Fruit fly (Drosophila melanogaster): ENCODE measurements around the gene rdx.

rdx gene

DNA sequence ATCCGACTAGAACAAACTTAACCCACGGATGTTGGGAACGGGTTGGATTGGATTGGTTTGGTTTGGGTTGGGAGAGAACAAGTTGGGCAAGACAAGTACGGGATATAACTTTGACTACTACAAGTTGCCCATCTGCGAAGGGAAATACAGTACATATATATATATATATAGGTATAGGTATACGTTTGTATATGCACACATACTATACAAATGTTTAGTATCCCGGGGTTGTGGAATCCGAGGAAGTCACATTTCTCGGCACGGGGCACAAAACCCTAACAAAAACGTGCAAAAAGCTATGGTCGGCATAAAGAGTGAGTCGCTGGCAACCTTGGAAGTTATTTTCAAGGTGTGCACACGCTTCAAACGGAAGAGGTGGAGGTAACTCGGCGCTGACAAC is 28.0 kb downstream of the rdx start:
- no peak for TF ChIP-seq CG17801 (GFP tag; optimal IDR thresholded peaks at IDR 0.05; ENCODE audit: partially characterized antibody)

dm6 chr3R:14002146-14002846 is 29.6 kb downstream of the rdx start:
- TF ChIP-seq CG17801 (GFP tag; optimal IDR thresholded peaks at IDR 0.05; ENCODE audit: partially characterized antibody), result no peak

dm6 chr3R:14001208-14001916 is 30.5 kb downstream of the rdx start:
- no peak for TF ChIP-seq CG17801 (GFP tag; optimal IDR thresholded peaks at IDR 0.05; ENCODE audit: partially characterized antibody)

- no peak for TF ChIP-seq CG17801 (GFP tag; optimal IDR thresholded peaks at IDR 0.05; ENCODE audit: partially characterized antibody)
Measured at dm6 chr3R:13999531-13999930, 32.3 kb downstream of the rdx start.

dm6 chr3R:13998595-13998994 is 33.3 kb downstream of the rdx start:
- TF ChIP-seq CG17801 (GFP tag; optimal IDR thresholded peaks at IDR 0.05; ENCODE audit: partially characterized antibody), result no peak

dm6 chr3R:13998162-13998561 is 33.7 kb downstream of the rdx start:
- no peak for TF ChIP-seq CG17801 (GFP tag; optimal IDR thresholded peaks at IDR 0.05; ENCODE audit: partially characterized antibody)

DNA sequence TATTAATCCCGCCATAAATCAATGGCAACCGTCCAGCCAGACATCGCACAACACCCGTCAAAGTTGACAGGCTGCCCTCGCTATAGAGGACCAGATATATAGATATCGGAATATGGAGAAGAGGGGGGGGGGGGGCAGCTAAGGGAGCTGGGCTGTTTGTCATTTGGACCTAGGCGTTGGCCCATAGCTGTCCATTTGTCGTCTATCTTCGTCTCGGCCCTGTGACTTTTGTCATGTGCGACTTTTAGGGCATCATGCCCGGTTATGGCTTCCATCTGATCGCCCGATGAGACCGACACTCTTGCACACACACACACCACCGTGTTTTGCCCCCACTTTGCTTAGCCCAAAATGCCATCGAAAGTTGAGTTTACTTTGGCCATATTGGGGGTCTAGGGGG is 34.1 kb downstream of the rdx start:
- no peak for TF ChIP-seq CG17801 (GFP tag; optimal IDR thresholded peaks at IDR 0.05; ENCODE audit: partially characterized antibody)

dm6 chr3R:13995933-13996332 is 35.9 kb downstream of the rdx start:
- no peak for TF ChIP-seq CG17801 (GFP tag; optimal IDR thresholded peaks at IDR 0.05; ENCODE audit: partially characterized antibody)

DNA sequence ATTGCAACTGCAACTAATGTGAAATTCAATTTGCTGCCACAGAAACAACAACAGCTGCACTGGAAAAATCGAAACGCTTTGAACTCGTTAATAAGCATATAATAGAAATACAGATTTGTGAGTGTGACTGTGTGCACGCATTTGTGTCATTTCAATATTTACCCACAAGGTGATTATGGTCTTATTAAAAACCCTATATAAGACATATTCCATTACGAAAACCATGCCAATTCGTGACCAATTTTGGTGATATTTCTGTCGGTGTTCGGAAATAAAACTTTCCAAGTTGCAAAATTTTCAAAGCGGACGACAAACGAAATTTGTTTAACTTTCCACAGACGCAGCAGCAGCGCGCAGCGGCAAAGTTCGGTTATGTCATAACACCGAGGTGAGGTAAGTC is 36.4 kb downstream of the rdx start:
- no peak for TF ChIP-seq CG17801 (GFP tag; optimal IDR thresholded peaks at IDR 0.05; ENCODE audit: partially characterized antibody)

- TF ChIP-seq CG17801 (GFP tag; optimal IDR thresholded peaks at IDR 0.05; ENCODE audit: partially characterized antibody), result peak; percentile 36
Measured at dm6 chr3R:13992126-13992535, 39.7 kb downstream of the rdx start.

DNA sequence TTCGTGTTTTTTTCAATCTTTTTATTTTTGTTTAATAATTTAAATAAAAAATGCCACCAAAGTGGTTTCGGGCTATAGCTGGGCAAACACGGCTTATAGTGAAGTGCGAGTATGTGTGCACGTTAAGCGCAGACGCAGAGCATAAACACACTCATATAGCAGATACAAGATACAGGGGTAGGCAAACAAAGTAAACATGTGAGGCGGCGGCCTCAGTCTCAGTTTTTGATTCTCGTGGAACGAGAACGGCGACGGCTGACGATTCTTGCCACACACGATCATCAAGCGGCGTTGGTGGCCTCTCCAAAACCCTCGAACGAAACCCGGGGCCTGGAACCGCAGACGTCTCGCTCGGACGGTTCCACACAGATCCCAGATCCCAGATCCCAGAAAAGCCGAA is 41.7 kb downstream of the rdx start:
- TF ChIP-seq CG17801 (GFP tag; optimal IDR thresholded peaks at IDR 0.05; ENCODE audit: partially characterized antibody), result no peak

DNA sequence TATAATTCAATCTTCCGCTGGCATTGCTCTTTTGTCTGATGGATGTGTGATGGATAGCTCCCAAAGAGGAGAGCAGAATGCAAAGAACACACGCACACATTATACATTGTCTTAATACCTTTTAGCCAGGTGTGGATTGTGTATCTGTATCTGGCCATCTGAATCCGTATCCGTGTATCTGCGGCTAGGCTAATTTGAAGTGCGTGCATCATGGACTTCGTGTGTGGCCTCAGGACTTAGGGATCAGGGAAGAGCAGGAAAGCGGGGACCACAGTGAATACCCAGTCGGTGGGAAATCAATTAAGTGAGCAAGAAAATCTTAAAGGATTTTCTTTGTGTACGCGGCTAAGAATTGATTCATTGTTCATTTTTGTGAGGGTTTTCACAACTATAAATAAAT is 42.4 kb downstream of the rdx start:
- TF ChIP-seq CG17801 (GFP tag; optimal IDR thresholded peaks at IDR 0.05; ENCODE audit: partially characterized antibody), result no peak

DNA sequence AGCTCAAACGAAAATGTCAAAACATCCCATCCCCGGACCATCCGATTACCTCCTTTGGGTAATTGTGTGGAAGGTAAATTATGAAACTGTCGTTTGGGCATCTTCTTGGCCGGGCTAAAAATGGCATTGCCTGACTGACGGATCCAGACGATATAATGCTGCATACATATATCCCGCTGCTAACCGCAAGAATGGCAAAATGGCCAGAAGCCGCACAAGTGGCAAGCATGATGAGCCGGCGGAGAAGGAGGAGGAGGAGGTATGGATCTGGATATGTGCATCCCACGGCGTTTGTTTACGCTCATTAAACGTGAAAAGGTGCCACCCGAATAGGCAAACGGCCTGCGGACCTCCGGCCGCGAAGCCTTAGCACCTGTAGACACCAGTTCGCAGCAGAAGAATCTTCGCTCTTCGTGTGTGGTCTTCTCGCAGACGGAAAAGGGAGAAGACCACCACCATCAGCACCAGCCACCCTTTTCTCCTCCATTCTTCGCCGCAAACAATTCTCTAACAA is 42.9 kb downstream of the rdx start:
- TF ChIP-seq CG17801 (GFP tag; optimal IDR thresholded peaks at IDR 0.05; ENCODE audit: partially characterized antibody), result no peak

DNA sequence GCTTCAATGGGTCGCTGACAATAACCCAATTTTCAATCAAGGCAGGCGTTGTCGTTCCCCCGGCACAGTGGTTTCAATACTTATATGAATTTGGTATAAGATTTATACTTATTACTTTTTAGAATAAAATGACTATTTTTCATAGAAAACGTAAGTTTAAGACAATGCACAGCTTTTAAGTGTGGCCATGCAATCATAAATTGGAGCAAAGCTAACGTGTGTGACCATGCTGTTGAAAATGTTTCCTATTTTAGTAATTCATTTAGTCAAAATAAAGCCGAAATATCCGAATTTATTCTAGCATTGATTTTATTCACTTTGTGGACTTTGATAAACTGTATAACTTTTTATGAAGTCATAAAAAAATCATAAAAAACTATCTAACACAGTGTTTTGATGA is 45.2 kb downstream of the rdx start:
- TF ChIP-seq CG17801 (GFP tag; optimal IDR thresholded peaks at IDR 0.05; ENCODE audit: partially characterized antibody), result no peak

- TF ChIP-seq CG17801 (GFP tag; optimal IDR thresholded peaks at IDR 0.05; ENCODE audit: partially characterized antibody), result peak; percentile 22
Measured at dm6 chr3R:13984922-13985581, 46.8 kb downstream of the rdx start.
